Worm (Caenorhabditis elegans) whole organism, L1 larva: ENCODE results near the gene faah-6.
A peak's percentile ranks its signal among the peaks of the same experiment; 100 is the strongest.

Experiments
- nhr-47 ChIP-seq: sonication (generic microtip); optimal IDR thresholded peaks from 2 replicates; lab custom pipeline; 2016; ENCODE audit warnings: mild to moderate bottlenecking, missing genetic modification characterization, moderate library complexity, missing compliant biosample characterization
- nhr-84 ChIP-seq: sonication (generic microtip); optimal IDR thresholded peaks from 2 replicates; lab custom pipeline; 2017; ENCODE audit warnings: missing biosample characterization, missing genetic modification characterization
- tbx-2 ChIP-seq: sonication (generic microtip); optimal IDR thresholded peaks from 2 replicates; lab custom pipeline; 2016; ENCODE audit warnings: missing genetic modification characterization, missing compliant biosample characterization

- TF ChIP-seq nhr-47 (peak; percentile 14), tbx-2 (tag; lab: Kevin White, UChicago) (no peak), nhr-84 (tag; lab: Kevin White, UChicago) (no peak)
These were observed 18.8 kb downstream of the faah-6 start for ce11 chrIII:11669008-11669407.
